Fruit fly (Drosophila melanogaster) whole organism, embryonic: ENCODE results near the gene Wdr59.
A peak's percentile ranks its signal among the peaks of the same experiment; 100 is the strongest.

Source experiments
- CG11560 ChIP-seq: fragments of 200-800 bp; sonication (Bioruptor generic); IDR thresholded peaks from 3 replicates; pipeline ENCODE4 v1.3.6; 2022; ENCODE audit warnings: missing biosample characterization, missing genetic modification characterization
- CG12391 ChIP-seq: fragments of 200-800 bp; sonication (Bioruptor generic); optimal IDR thresholded peaks from 3 replicates; lab custom pipeline; 2018; ENCODE audit warnings: missing biosample characterization, mild to moderate bottlenecking, missing genetic modification characterization, moderate library complexity
- CG14710 ChIP-seq: fragments of 200-800 bp; sonication (Bioruptor generic); optimal IDR thresholded peaks from 3 replicates; lab custom pipeline; 2019; ENCODE audit warnings: missing biosample characterization, mild to moderate bottlenecking, missing genetic modification characterization, moderate library complexity
- CG34224 ChIP-seq: fragments of 200-800 bp; sonication (Bioruptor generic); IDR thresholded peaks from 3 replicates; pipeline ENCODE4 v1.3.6; 2022; ENCODE audit warnings: missing biosample characterization, missing genetic modification characterization; ENCODE audit not compliant: partially characterized antibody
- CG9876 ChIP-seq: fragments of 200-800 bp; sonication (Bioruptor generic); optimal IDR thresholded peaks from 2 replicates; lab custom pipeline; 2016; ENCODE audit warnings: missing biosample characterization, missing genetic modification characterization
- Doc2 ChIP-seq: fragments of 200-800 bp; sonication (Bioruptor generic); IDR thresholded peaks from 2 replicates; pipeline ENCODE4 v1.3.6; 2022; ENCODE audit warnings: missing biosample characterization, missing genetic modification characterization
- Drgx ChIP-seq: fragments of 200-800 bp; sonication (Bioruptor generic); IDR thresholded peaks from 2 replicates; pipeline ENCODE4 v1.3.6; 2022; ENCODE audit warnings: missing biosample characterization, missing genetic modification characterization
- Optix ChIP-seq: fragments of 200-800 bp; sonication (Bioruptor generic); IDR thresholded peaks from 3 replicates; pipeline ENCODE4 v1.3.6; 2022; ENCODE audit warnings: missing biosample characterization, missing genetic modification characterization
- dysf ChIP-seq: fragments of 200-800 bp; sonication (Bioruptor generic); IDR thresholded peaks from 3 replicates; pipeline ENCODE4 v1.3.6; 2022; ENCODE audit warnings: missing biosample characterization, missing genetic modification characterization
- fru ChIP-seq: fragments of >200 bp; optimal IDR thresholded peaks from 2 replicates; lab custom pipeline; 2017
- sc ChIP-seq, 3 experiments: fragments of >200 bp in 2 of 3; fragments of 200-800 bp in 1 of 3; sonication (Bioruptor generic) in 1 of 3; optimal IDR thresholded peaks; 2 replicates in 2 of 3; 3 replicates in 1 of 3; lab custom pipeline; 2017; ENCODE audit warnings: mild to moderate bottlenecking in 1 of 3, missing biosample characterization in 1 of 3, missing genetic modification characterization in 1 of 3, missing genetic modification reagents in 1 of 3
- slbo ChIP-seq: fragments of 200-800 bp; sonication (Bioruptor generic); IDR thresholded peaks from 2 replicates; pipeline ENCODE4 v1.3.6; 2022; ENCODE audit warnings: missing biosample characterization, missing genetic modification characterization
- ttk ChIP-seq: fragments of 200-800 bp; sonication (Bioruptor generic); IDR thresholded peaks from 2 replicates; pipeline ENCODE4 v2.1.2; 2022; ENCODE audit warnings: missing biosample characterization, missing genetic modification characterization

dm6 chr2L:11121614-11122013 is 30.4 kb downstream of the Wdr59 start, which contains the start of gene Dnaaf4:
- TF ChIP-seq dysf (GFP tag; lab: Robert Waterston, UW) = no peak
- no peak for TF ChIP-seq Doc2 (GFP tag; lab: Robert Waterston, UW)
- no peak for TF ChIP-seq CG34224 (GFP tag; lab: Robert Waterston, UW)
- no peak for TF ChIP-seq fru (lab: Kevin White, UChicago)
- TF ChIP-seq CG9876 = no peak
- no peak for TF ChIP-seq CG11560 (tag; lab: Robert Waterston, UW)
- TF ChIP-seq CG14710 (tag; lab: Kevin White, UChicago) = no peak
- no peak for TF ChIP-seq sc (optimal IDR thresholded peaks at IDR 0.05; lab: Kevin White, UChicago)
- TF ChIP-seq sc (GFP tag; optimal IDR thresholded peaks at IDR 0.05; lab: Kevin White, UChicago) = no peak
- TF ChIP-seq Drgx (GFP tag; lab: Robert Waterston, UW) = no peak
- no peak for TF ChIP-seq slbo (GFP tag; lab: Robert Waterston, UW)
- TF ChIP-seq CG12391 (tag; lab: Kevin White, UChicago) = no peak
- no peak for TF ChIP-seq Optix
- TF ChIP-seq ttk (GFP tag; lab: Robert Waterston, UW) = 0 out of 2 replicates have a peak, but pooled peaks have one; percentile 12
